Worm (Caenorhabditis elegans): ENCODE measurements around the gene repo-1.

DNA sequence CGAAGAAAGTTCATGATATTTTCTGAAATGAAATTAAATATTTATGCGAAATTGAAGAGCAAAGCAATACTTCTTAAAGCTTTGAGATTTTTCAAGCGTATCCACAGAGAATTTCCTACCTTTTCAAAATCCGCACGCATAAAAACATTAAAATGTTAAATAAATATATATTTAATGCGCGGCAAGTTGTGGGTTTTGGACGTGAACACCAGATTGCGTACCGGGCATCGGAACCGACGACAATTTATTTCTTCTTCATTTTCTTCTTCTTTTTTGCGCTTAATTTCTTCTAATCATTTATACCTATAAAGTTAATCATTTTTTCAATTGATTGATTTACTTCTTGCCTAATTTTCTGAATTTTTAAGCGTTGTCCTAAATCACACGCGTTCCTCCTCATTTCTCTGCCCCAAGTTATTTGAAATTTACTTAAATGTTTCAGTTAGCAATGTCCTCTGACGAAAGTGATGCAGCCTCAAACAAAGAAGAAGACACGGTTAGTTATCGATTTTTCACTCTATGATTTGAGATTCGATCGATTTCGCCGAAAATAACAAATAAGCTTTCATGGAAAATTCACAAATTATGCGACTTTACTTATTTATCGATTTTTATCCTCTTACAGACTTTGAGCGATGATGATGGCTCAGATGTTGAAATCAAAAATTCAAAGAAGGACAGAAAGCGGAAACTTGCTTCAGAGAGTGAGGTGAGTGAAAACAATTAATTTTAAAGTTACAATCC, 33.1 kb upstream of the repo-1 start, which contains the start of the genes bre-5 and spt-5:
- TF ChIP-seq lir-1 (GFP tag; conservative IDR thresholded peaks at IDR 0.05) (no peak), F52B5.7 (tag; optimal IDR thresholded peaks at IDR 0.05) (no peak), repo-1 (tag; optimal IDR thresholded peaks at IDR 0.05) (no peak), athp-1 (tag; optimal IDR thresholded peaks at IDR 0.05) (no peak), unc-62 (GFP tag; optimal IDR thresholded peaks at IDR 0.05) (no peak), die-1 (tag; optimal IDR thresholded peaks at IDR 0.05) (no peak), K12H6.12 (tag; optimal IDR thresholded peaks at IDR 0.05) (no peak), snpc-1.1 (tag; optimal IDR thresholded peaks at IDR 0.05; ENCODE audit: insufficient read depth) (no peak), tbx-9 (tag; optimal IDR thresholded peaks at IDR 0.05; ENCODE audit: borderline replicate concordance) (no peak), akir-1 (GFP tag; optimal IDR thresholded peaks at IDR 0.05) (no peak), ztf-25 (GFP tag; IDR thresholded peaks at IDR 0.05) (no peak)
